Worm (Caenorhabditis elegans) whole organism, L3 larva: ENCODE results near the gene msp-36.

Source experiments
- R02D3.7 ChIP-seq: fragments of 150-350 bp; optimal IDR thresholded peaks from 2 replicates; lab custom pipeline; 2014; ENCODE audit warnings: missing biosample characterization, missing genetic modification characterization
- ZK546.5 ChIP-seq: sonication (generic microtip); optimal IDR thresholded peaks from 2 replicates; lab custom pipeline; 2017; ENCODE audit warnings: missing biosample characterization, missing genetic modification characterization
- aly-2 ChIP-seq: fragments of 150-350 bp; optimal IDR thresholded peaks from 2 replicates; lab custom pipeline; 2014; ENCODE audit warnings: missing biosample characterization, missing genetic modification characterization
- ceh-16 ChIP-seq: sonication (generic microtip); optimal IDR thresholded peaks from 2 replicates; lab custom pipeline; 2017; ENCODE audit warnings: missing biosample characterization, missing genetic modification characterization
- ceh-28 ChIP-seq: fragments of 150-350 bp; optimal IDR thresholded peaks from 2 replicates; lab custom pipeline; 2014; ENCODE audit warnings: missing biosample characterization, missing genetic modification reagents, missing genetic modification characterization
- ceh-9 ChIP-seq: sonication (generic microtip); optimal IDR thresholded peaks from 2 replicates; lab custom pipeline; 2018; ENCODE audit warnings: missing biosample characterization, missing genetic modification characterization
- egl-27 ChIP-seq: sonication (generic microtip); optimal IDR thresholded peaks from 4 replicates; lab custom pipeline; 2017; ENCODE audit warnings: missing biosample characterization, missing genetic modification reagents, missing genetic modification characterization
- elt-1 ChIP-seq: fragments of 150-350 bp; optimal IDR thresholded peaks from 2 replicates; lab custom pipeline; 2014; ENCODE audit warnings: missing biosample characterization, missing genetic modification characterization
- elt-2 ChIP-seq: sonication (generic microtip); optimal IDR thresholded peaks from 2 replicates; lab custom pipeline; 2016; ENCODE audit warnings: missing genetic modification reagents, mild to moderate bottlenecking, missing genetic modification characterization, missing compliant biosample characterization
- eor-1 ChIP-seq, 2 experiments: fragments of 150-350 bp; optimal IDR thresholded peaks; 2 replicates each; lab custom pipeline; 2014 to 2018; ENCODE audit warnings: missing biosample characterization in 2 of 2, missing genetic modification characterization in 2 of 2
- fkh-10 ChIP-seq: sonication (generic microtip); optimal IDR thresholded peaks from 2 replicates; lab custom pipeline; 2017; ENCODE audit warnings: missing biosample characterization, missing genetic modification reagents, missing genetic modification characterization
- fkh-2 ChIP-seq: fragments of 150-350 bp; optimal IDR thresholded peaks from 2 replicates; lab custom pipeline; 2014; ENCODE audit warnings: missing biosample characterization, missing genetic modification reagents, missing genetic modification characterization
- hmg-11 ChIP-seq: sonication (generic microtip); optimal IDR thresholded peaks from 2 replicates; lab custom pipeline; 2016; ENCODE audit warnings: missing genetic modification characterization, missing compliant biosample characterization
- jun-1 ChIP-seq: fragments of 150-350 bp; optimal IDR thresholded peaks from 2 replicates; lab custom pipeline; 2014; ENCODE audit warnings: missing biosample characterization, missing genetic modification reagents, missing genetic modification characterization
- lin-15B ChIP-seq: fragments of 150-350 bp; optimal IDR thresholded peaks from 2 replicates; lab custom pipeline; 2014; ENCODE audit warnings: missing biosample characterization, missing genetic modification characterization
- lin-39 ChIP-seq: fragments of 150-350 bp; optimal IDR thresholded peaks from 2 replicates; lab custom pipeline; 2018; ENCODE audit warnings: missing biosample characterization, missing genetic modification reagents, missing genetic modification characterization
- lsy-12 ChIP-seq: sonication (generic microtip); optimal IDR thresholded peaks from 2 replicates; lab custom pipeline; 2016; ENCODE audit warnings: mild to moderate bottlenecking, missing genetic modification characterization, missing compliant biosample characterization
- mdl-1 ChIP-seq: fragments of 150-350 bp; optimal IDR thresholded peaks from 2 replicates; lab custom pipeline; 2014; ENCODE audit warnings: missing biosample characterization, missing genetic modification characterization
- mml-1 ChIP-seq: fragments of 150-350 bp; sonication (generic microtip); optimal IDR thresholded peaks from 3 replicates; lab custom pipeline; 2014; ENCODE audit warnings: missing biosample characterization, missing genetic modification characterization
- nfya-1 ChIP-seq: sonication (generic microtip); optimal IDR thresholded peaks from 2 replicates; lab custom pipeline; 2017; ENCODE audit warnings: missing genetic modification characterization, mild to moderate bottlenecking, missing compliant biosample characterization, antibody characterized with exemption, moderate library complexity; ENCODE audit not compliant: insufficient read depth
- nhr-11 ChIP-seq: fragments of 150-350 bp; optimal IDR thresholded peaks from 2 replicates; lab custom pipeline; 2014; ENCODE audit warnings: missing biosample characterization, missing genetic modification characterization
- nhr-12 ChIP-seq: fragments of 150-350 bp; optimal IDR thresholded peaks from 2 replicates; lab custom pipeline; 2014; ENCODE audit warnings: missing biosample characterization, missing genetic modification characterization
- nhr-23 ChIP-seq: fragments of 150-350 bp; optimal IDR thresholded peaks from 2 replicates; lab custom pipeline; 2014; ENCODE audit warnings: missing biosample characterization, missing genetic modification reagents, missing genetic modification characterization
- nhr-237 ChIP-seq: fragments of 150-350 bp; optimal IDR thresholded peaks from 2 replicates; lab custom pipeline; 2014; ENCODE audit warnings: missing biosample characterization, missing genetic modification characterization
- nhr-25 ChIP-seq: sonication (generic microtip); optimal IDR thresholded peaks from 2 replicates; lab custom pipeline; 2017; ENCODE audit warnings: missing biosample characterization, missing genetic modification characterization
- nhr-28 ChIP-seq: fragments of 150-350 bp; optimal IDR thresholded peaks from 2 replicates; lab custom pipeline; 2014; ENCODE audit warnings: missing biosample characterization, missing genetic modification characterization
- nhr-43 ChIP-seq: sonication (generic microtip); optimal IDR thresholded peaks from 2 replicates; lab custom pipeline; 2016; ENCODE audit warnings: mild to moderate bottlenecking, missing genetic modification characterization, missing compliant biosample characterization; ENCODE audit not compliant: poor library complexity, severe bottlenecking
- nhr-67 ChIP-seq: fragments of 150-350 bp; optimal IDR thresholded peaks from 2 replicates; lab custom pipeline; 2014; ENCODE audit warnings: missing biosample characterization, missing genetic modification characterization
- nhr-76 ChIP-seq: fragments of 150-350 bp; sonication (generic microtip); optimal IDR thresholded peaks from 5 replicates; lab custom pipeline; 2014; ENCODE audit warnings: missing biosample characterization, missing genetic modification characterization
- nhr-77 ChIP-seq: fragments of 150-350 bp; optimal IDR thresholded peaks from 2 replicates; lab custom pipeline; 2014; ENCODE audit warnings: missing biosample characterization, missing genetic modification characterization
- pha-4 ChIP-seq: fragments of 150-350 bp; optimal IDR thresholded peaks from 2 replicates; lab custom pipeline; 2014; ENCODE audit warnings: missing biosample characterization, missing genetic modification reagents, missing genetic modification characterization
- pqm-1 ChIP-seq: fragments of 150-350 bp; optimal IDR thresholded peaks from 2 replicates; lab custom pipeline; 2017; ENCODE audit warnings: missing biosample characterization, missing genetic modification characterization, inconsistent platforms
- sea-2 ChIP-seq: fragments of 150-350 bp; sonication (generic microtip); optimal IDR thresholded peaks from 4 replicates; lab custom pipeline; 2014; ENCODE audit warnings: missing biosample characterization, missing genetic modification reagents, missing genetic modification characterization
- tbx-2 ChIP-seq: sonication (generic microtip); optimal IDR thresholded peaks from 2 replicates; lab custom pipeline; 2016; ENCODE audit warnings: mild to moderate bottlenecking, missing genetic modification characterization, missing compliant biosample characterization
- unc-39 ChIP-seq: sonication (generic microtip); optimal IDR thresholded peaks from 4 replicates; lab custom pipeline; 2017; ENCODE audit warnings: missing biosample characterization, missing genetic modification characterization
- unc-62 ChIP-seq: fragments of 150-350 bp; sonication (generic microtip); optimal IDR thresholded peaks from 4 replicates; lab custom pipeline; 2014; ENCODE audit warnings: missing biosample characterization, missing genetic modification reagents, missing genetic modification characterization
- zag-1 ChIP-seq: fragments of 150-350 bp; optimal IDR thresholded peaks from 2 replicates; lab custom pipeline; 2014; ENCODE audit warnings: missing biosample characterization, missing genetic modification characterization
- ztf-11 ChIP-seq: fragments of 150-350 bp; optimal IDR thresholded peaks from 2 replicates; lab custom pipeline; 2014; ENCODE audit warnings: missing biosample characterization, missing genetic modification characterization
- ztf-4 ChIP-seq: fragments of 150-350 bp; optimal IDR thresholded peaks from 2 replicates; lab custom pipeline; 2014; ENCODE audit warnings: missing biosample characterization, missing genetic modification characterization

The msp-36 gene

ce11 chrIV:10062728-10063127, 32.5 kb upstream of the msp-36 start, which contains the start of gene ipla-7:
TSS of gene ipla-7 (minus strand) at chrIV:10062849.
- TF ChIP-seq pqm-1 (tag; lab: Kevin White, UChicago) (peak; percentile 30), eor-1 (tag; optimal IDR thresholded peaks at IDR 0.05; lab: Kevin White, UChicago) (no peak), nhr-237 (tag; lab: Kevin White, UChicago) (no peak), elt-2 (tag; lab: Kevin White, UChicago) (peak; percentile 14), nfya-1 (tag; lab: Kevin White, UChicago) (peak; percentile 67), nhr-12 (tag; lab: Kevin White, UChicago) (no peak), ztf-4 (no peak), R02D3.7 (no peak), mdl-1 (no peak), jun-1 (tag; lab: Kevin White, UChicago) (no peak), zag-1 (tag; lab: Kevin White, UChicago) (no peak), nhr-28 (tag; lab: Kevin White, UChicago) (no peak), unc-39 (no peak), nhr-67 (tag; lab: Kevin White, UChicago) (no peak), ceh-16 (no peak), unc-62 (GFP tag; lab: Kevin White, UChicago) (no peak), lin-15B (tag; lab: Kevin White, UChicago) (peak; percentile 12), lin-39 (peak; percentile 4), ceh-9 (no peak), sea-2 (GFP tag; lab: Kevin White, UChicago) (no peak), ztf-11 (tag; lab: Kevin White, UChicago) (no peak), egl-27 (tag; lab: Kevin White, UChicago) (no peak), nhr-11 (no peak), ceh-28 (tag; lab: Kevin White, UChicago) (no peak), nhr-76 (tag; lab: Kevin White, UChicago) (no peak), nhr-43 (tag; lab: Kevin White, UChicago) (no peak), mml-1 (tag; lab: Kevin White, UChicago) (no peak), nhr-77 (no peak), pha-4 (tag; lab: Kevin White, UChicago) (no peak), fkh-10 (GFP tag; lab: Kevin White, UChicago) (peak; percentile 73), nhr-23 (tag; lab: Kevin White, UChicago) (no peak), lsy-12 (no peak), hmg-11 (tag; lab: Kevin White, UChicago) (peak; percentile 73), fkh-2 (tag; lab: Kevin White, UChicago) (no peak)

ce11 chrIV:10063941-10064340, 31.3 kb upstream of the msp-36 start:
- no peak for TF ChIP-seq ztf-11 (tag; lab: Kevin White, UChicago)
- no peak for TF ChIP-seq hmg-11 (tag; lab: Kevin White, UChicago)
- TF ChIP-seq nhr-25 (tag; lab: Kevin White, UChicago), result no peak
- TF ChIP-seq mml-1 (tag; lab: Kevin White, UChicago), result no peak
- no peak for TF ChIP-seq lsy-12
- no peak for TF ChIP-seq ZK546.5
- TF ChIP-seq nhr-67 (tag; lab: Kevin White, UChicago), result no peak
- TF ChIP-seq sea-2 (GFP tag; lab: Kevin White, UChicago), result no peak
- no peak for TF ChIP-seq eor-1 (tag; optimal IDR thresholded peaks at IDR 0.05; lab: Kevin White, UChicago)
- no peak for TF ChIP-seq nhr-76 (tag; lab: Kevin White, UChicago)
- TF ChIP-seq pha-4 (tag; lab: Kevin White, UChicago), result no peak
- TF ChIP-seq unc-62 (GFP tag; lab: Kevin White, UChicago), result no peak
- no peak for TF ChIP-seq ceh-9

- TF ChIP-seq tbx-2 (no peak), lin-39 (peak; percentile 74), unc-62 (GFP tag; lab: Kevin White, UChicago) (peak; percentile 36), fkh-2 (tag; lab: Kevin White, UChicago) (no peak), elt-1 (tag; lab: Kevin White, UChicago) (no peak)
Measured at ce11 chrIV:10065159-10065558, 30.1 kb upstream of the msp-36 start.

ce11 chrIV:10066456-10066855, 28.8 kb upstream of the msp-36 start:
- TF ChIP-seq pqm-1 (tag; lab: Kevin White, UChicago), result peak; percentile 10
- no peak for TF ChIP-seq lin-15B (tag; lab: Kevin White, UChicago)
- TF ChIP-seq elt-2 (tag; lab: Kevin White, UChicago), result peak; percentile 44
- no peak for TF ChIP-seq aly-2 (tag; lab: Kevin White, UChicago)
